Fruit fly (Drosophila melanogaster): ENCODE data around the gene CG14007.
A peak's percentile ranks its signal among the peaks of the same experiment; 100 is the strongest.

The CG14007 gene

dm6 chr2L:5742437-5742836 lies 26.0 kb upstream of the CG14007 start:
- no peak for TF ChIP-seq CG32121 (GFP tag; IDR thresholded peaks at IDR 0.05)
- no peak for TF ChIP-seq CG15710 (tag; optimal IDR thresholded peaks at IDR 0.05)
- no peak for TF ChIP-seq CG12605 (GFP tag; IDR thresholded peaks at IDR 0.05)
- no peak for TF ChIP-seq CG10348 (GFP tag; IDR thresholded peaks at IDR 0.05)
- TF ChIP-seq rn (GFP tag; IDR thresholded peaks at IDR 0.05) = no peak
- TF ChIP-seq CG17806 (tag; optimal IDR thresholded peaks at IDR 0.05) = no peak
- TF ChIP-seq CG14655 (GFP tag; optimal IDR thresholded peaks at IDR 0.05) = no peak
- TF ChIP-seq Ets98B (GFP tag; IDR thresholded peaks at IDR 0.05) = no peak
- TF ChIP-seq Snoo (tag; optimal IDR thresholded peaks at IDR 0.05) = no peak
- TF ChIP-seq fd96Ca (GFP tag; IDR thresholded peaks at IDR 0.05) = no peak
- TF ChIP-seq CG8301 (tag; optimal IDR thresholded peaks at IDR 0.05) = no peak
- TF ChIP-seq CG4496 (GFP tag; IDR thresholded peaks at IDR 0.05) = no peak
- no peak for TF ChIP-seq Pif1A (GFP tag; optimal IDR thresholded peaks at IDR 0.05)

DNA sequence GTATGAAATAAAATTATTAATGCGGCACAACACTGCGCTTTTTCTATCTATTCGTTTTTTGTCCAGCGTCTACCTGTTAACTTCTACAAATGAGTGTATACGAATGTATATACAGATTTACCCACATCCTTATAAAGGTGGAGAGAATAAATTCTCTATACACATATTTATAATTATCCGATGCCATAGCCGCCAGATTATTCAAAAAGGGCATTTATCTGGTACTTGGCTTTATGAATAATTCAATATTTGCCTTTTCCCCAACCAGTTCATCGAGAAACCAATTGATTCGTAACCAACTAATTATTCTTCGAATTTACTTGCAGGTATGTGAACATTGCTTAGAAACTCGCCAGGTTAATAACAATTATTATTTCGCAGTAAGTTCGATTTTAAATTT lies 24.7 kb upstream of the CG14007 start, which contains the start of gene CG11147:
Gene CG11147, minus strand, starts transcription at position 101 of the 400 bp plus-strand sequence.
- TF ChIP-seq Pif1A (GFP tag; optimal IDR thresholded peaks at IDR 0.05) = no peak
- TF ChIP-seq CG4496 (GFP tag; IDR thresholded peaks at IDR 0.05) = no peak
- no peak for TF ChIP-seq CG32121 (GFP tag; IDR thresholded peaks at IDR 0.05)
- no peak for TF ChIP-seq CG8301 (tag; optimal IDR thresholded peaks at IDR 0.05)
- no peak for TF ChIP-seq CG8159 (tag; optimal IDR thresholded peaks at IDR 0.05)
- no peak for TF ChIP-seq CG34367 (tag; optimal IDR thresholded peaks at IDR 0.05)
- no peak for TF ChIP-seq CG13204 (GFP tag; optimal IDR thresholded peaks at IDR 0.05)
- no peak for TF ChIP-seq Ets98B (GFP tag; IDR thresholded peaks at IDR 0.05)
- no peak for TF ChIP-seq gl (tag; optimal IDR thresholded peaks at IDR 0.05)
- TF ChIP-seq CG12605 (GFP tag; IDR thresholded peaks at IDR 0.05) = no peak
- no peak for TF ChIP-seq CG15710 (tag; optimal IDR thresholded peaks at IDR 0.05)
- TF ChIP-seq EcR (GFP tag; optimal IDR thresholded peaks at IDR 0.05) = no peak
- no peak for TF ChIP-seq rn (GFP tag; IDR thresholded peaks at IDR 0.05)
- TF ChIP-seq Pif1B (GFP tag; optimal IDR thresholded peaks at IDR 0.05) = no peak
- no peak for TF ChIP-seq fd96Ca (GFP tag; IDR thresholded peaks at IDR 0.05)
- no peak for TF ChIP-seq CG10348 (GFP tag; IDR thresholded peaks at IDR 0.05)
- no peak for TF ChIP-seq CG9948 (tag; optimal IDR thresholded peaks at IDR 0.05)
- TF ChIP-seq CG14655 (GFP tag; optimal IDR thresholded peaks at IDR 0.05) = no peak
- no peak for TF ChIP-seq CG17806 (tag; optimal IDR thresholded peaks at IDR 0.05)
- TF ChIP-seq D1 (tag; optimal IDR thresholded peaks at IDR 0.05) = no peak

dm6 chr2L:5740740-5741139 lies 24.3 kb upstream of the CG14007 start:
- TF ChIP-seq fd96Ca (GFP tag; IDR thresholded peaks at IDR 0.05) = peak; percentile 41; the same call in 1 of the 3 replicates
- peak; percentile 62 for TF ChIP-seq CG13204 (GFP tag; optimal IDR thresholded peaks at IDR 0.05)
- no peak for TF ChIP-seq Pif1B (GFP tag; optimal IDR thresholded peaks at IDR 0.05)
- TF ChIP-seq CG12605 (GFP tag; IDR thresholded peaks at IDR 0.05) = peak; percentile 14; the same call in 1 of the 2 replicates
- TF ChIP-seq rn (GFP tag; IDR thresholded peaks at IDR 0.05) = no peak
- TF ChIP-seq CG32121 (GFP tag; IDR thresholded peaks at IDR 0.05) = peak; percentile 24; the same call in 1 of the 2 replicates
- peak; percentile 76; the same call in 2 of the 3 replicates for TF ChIP-seq CG4496 (GFP tag; IDR thresholded peaks at IDR 0.05)
- no peak for TF ChIP-seq CG17806 (tag; optimal IDR thresholded peaks at IDR 0.05)
- peak; percentile 32; the same call in 1 of the 2 replicates for TF ChIP-seq Ets98B (GFP tag; IDR thresholded peaks at IDR 0.05)

DNA sequence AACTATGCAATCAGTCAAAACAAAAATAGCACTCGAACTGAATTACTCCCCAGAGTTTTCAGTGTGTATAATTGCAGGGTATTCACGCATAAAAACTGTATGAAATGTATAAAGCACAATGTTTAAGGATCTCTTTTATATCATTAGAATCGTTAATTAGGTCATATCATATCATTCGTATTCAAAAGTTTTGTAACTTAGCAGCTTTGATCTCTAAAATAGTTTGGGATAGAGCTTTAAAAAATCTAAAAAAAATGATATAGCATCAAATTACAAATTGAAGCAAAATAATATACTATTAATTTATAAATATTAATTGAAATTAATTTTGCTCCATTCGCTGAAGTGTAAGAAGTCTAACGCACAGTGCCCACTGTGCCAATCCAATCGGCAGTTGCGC lies 14.0 kb upstream of the CG14007 start:
- TF ChIP-seq CG8159 (tag; optimal IDR thresholded peaks at IDR 0.05) = peak; percentile 37
- peak; percentile 22 for TF ChIP-seq Pif1A (GFP tag; optimal IDR thresholded peaks at IDR 0.05)
- peak; percentile 9 for TF ChIP-seq CG9948 (tag; optimal IDR thresholded peaks at IDR 0.05)
- TF ChIP-seq CG32121 (GFP tag; IDR thresholded peaks at IDR 0.05) = 0 out of 2 replicates have a peak, but pooled peaks have one; percentile 21
- peak; percentile 52 for TF ChIP-seq CG14655 (GFP tag; optimal IDR thresholded peaks at IDR 0.05)
- 0 out of 3 replicates have a peak, but pooled peaks have one; percentile 34 for TF ChIP-seq fd96Ca (GFP tag; IDR thresholded peaks at IDR 0.05)
- TF ChIP-seq Pif1B (GFP tag; optimal IDR thresholded peaks at IDR 0.05) = no peak
- TF ChIP-seq CG15710 (tag; optimal IDR thresholded peaks at IDR 0.05) = no peak
- TF ChIP-seq EcR (GFP tag; optimal IDR thresholded peaks at IDR 0.05) = no peak
- no peak for TF ChIP-seq CG34367 (tag; optimal IDR thresholded peaks at IDR 0.05)
- no peak for TF ChIP-seq CG8301 (tag; optimal IDR thresholded peaks at IDR 0.05)
- no peak for TF ChIP-seq CG12605 (GFP tag; IDR thresholded peaks at IDR 0.05)
- TF ChIP-seq CG10348 (GFP tag; IDR thresholded peaks at IDR 0.05) = no peak
- no peak for TF ChIP-seq Ets98B (GFP tag; IDR thresholded peaks at IDR 0.05)
- TF ChIP-seq D1 (tag; optimal IDR thresholded peaks at IDR 0.05) = no peak
- TF ChIP-seq rn (GFP tag; IDR thresholded peaks at IDR 0.05) = no peak
- TF ChIP-seq Snoo (tag; optimal IDR thresholded peaks at IDR 0.05) = no peak
- TF ChIP-seq gl (tag; optimal IDR thresholded peaks at IDR 0.05) = no peak
- TF ChIP-seq CG17806 (tag; optimal IDR thresholded peaks at IDR 0.05) = no peak
- no peak for TF ChIP-seq CG4496 (GFP tag; IDR thresholded peaks at IDR 0.05)
- no peak for TF ChIP-seq CG13204 (GFP tag; optimal IDR thresholded peaks at IDR 0.05)

- TF ChIP-seq Ets98B (GFP tag; IDR thresholded peaks at IDR 0.05) = no peak
- TF ChIP-seq CG8159 (tag; optimal IDR thresholded peaks at IDR 0.05) = no peak
- no peak for TF ChIP-seq CG14655 (GFP tag; optimal IDR thresholded peaks at IDR 0.05)
- TF ChIP-seq CG9948 (tag; optimal IDR thresholded peaks at IDR 0.05) = no peak
- no peak for TF ChIP-seq CG34367 (tag; optimal IDR thresholded peaks at IDR 0.05)
- TF ChIP-seq fd96Ca (GFP tag; IDR thresholded peaks at IDR 0.05) = no peak
- no peak for TF ChIP-seq CG10348 (GFP tag; IDR thresholded peaks at IDR 0.05)
- TF ChIP-seq gl (tag; optimal IDR thresholded peaks at IDR 0.05) = no peak
- TF ChIP-seq rn (GFP tag; IDR thresholded peaks at IDR 0.05) = no peak
- TF ChIP-seq CG15710 (tag; optimal IDR thresholded peaks at IDR 0.05) = no peak
- TF ChIP-seq Pif1B (GFP tag; optimal IDR thresholded peaks at IDR 0.05) = no peak
- TF ChIP-seq CG4496 (GFP tag; IDR thresholded peaks at IDR 0.05) = no peak
- no peak for TF ChIP-seq CG32121 (GFP tag; IDR thresholded peaks at IDR 0.05)
- TF ChIP-seq CG13204 (GFP tag; optimal IDR thresholded peaks at IDR 0.05) = no peak
These were observed 12.2 kb upstream of the CG14007 start, which contains the start of gene CG14006 for dm6 chr2L:5728711-5729110. TSS of gene CG14006 (minus strand) at chr2L:5728811.

DNA sequence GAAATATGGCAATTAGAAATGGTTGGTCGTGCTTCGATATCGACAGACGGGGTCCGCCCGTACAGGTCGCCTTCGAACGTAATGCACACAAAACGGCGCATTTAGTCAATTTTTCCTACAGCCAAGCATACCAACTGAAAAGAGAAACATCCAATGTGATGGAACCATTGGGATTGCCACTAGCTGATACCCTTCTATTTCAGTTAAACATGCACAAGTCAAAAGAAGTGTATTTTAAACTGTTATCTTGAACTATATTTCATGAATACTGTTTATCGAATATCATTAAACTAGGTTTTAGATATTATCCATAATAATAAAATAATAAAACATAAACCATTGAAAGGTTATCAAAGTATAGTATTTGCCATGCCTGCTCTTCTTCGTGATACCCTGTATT lies 9.6 kb upstream of the CG14007 start:
- no peak for TF ChIP-seq Snoo (tag; optimal IDR thresholded peaks at IDR 0.05)
- no peak for TF ChIP-seq CG9948 (tag; optimal IDR thresholded peaks at IDR 0.05)
- TF ChIP-seq CG14655 (GFP tag; optimal IDR thresholded peaks at IDR 0.05) = no peak
- no peak for TF ChIP-seq CG34367 (tag; optimal IDR thresholded peaks at IDR 0.05)
- no peak for TF ChIP-seq rn (GFP tag; IDR thresholded peaks at IDR 0.05)
- TF ChIP-seq CG4496 (GFP tag; IDR thresholded peaks at IDR 0.05) = no peak
- TF ChIP-seq CG10348 (GFP tag; IDR thresholded peaks at IDR 0.05) = no peak
- no peak for TF ChIP-seq CG15710 (tag; optimal IDR thresholded peaks at IDR 0.05)
- TF ChIP-seq EcR (GFP tag; optimal IDR thresholded peaks at IDR 0.05) = no peak
